Fruit fly (Drosophila melanogaster) whole organism, embryonic: Measurements from ENCODE around the gene Tet.
A peak's percentile ranks its signal among the peaks of the same experiment; 100 is the strongest.

Experiments used
- B-H2 ChIP-seq: fragments of 200-800 bp; sonication (Bioruptor generic); optimal IDR thresholded peaks from 2 replicates; lab custom pipeline; 2018; ENCODE audit warnings: missing biosample characterization, mild to moderate bottlenecking, missing genetic modification characterization
- BEAF-32 ChIP-seq: fragments of 200-800 bp; sonication (Bioruptor generic); optimal IDR thresholded peaks from 3 replicates; lab custom pipeline; 2017; ENCODE audit warnings: missing biosample characterization, missing genetic modification characterization, mild to moderate bottlenecking, moderate library complexity, missing genetic modification reagents
- CG1024 ChIP-seq: fragments of 200-800 bp; sonication (Bioruptor generic); IDR thresholded peaks from 2 replicates; pipeline ENCODE4 v1.3.6; 2022; ENCODE audit warnings: missing biosample characterization, missing genetic modification characterization
- CG10543 ChIP-seq: fragments of 200-800 bp; sonication (Bioruptor generic); optimal IDR thresholded peaks from 3 replicates; lab custom pipeline; 2017; ENCODE audit warnings: missing biosample characterization, mild to moderate bottlenecking, missing genetic modification characterization, moderate library complexity
- CG13287 ChIP-seq: fragments of 200-800 bp; sonication (Bioruptor generic); IDR thresholded peaks from 2 replicates; pipeline ENCODE4 v1.3.6; 2022; ENCODE audit warnings: missing biosample characterization, missing genetic modification characterization; ENCODE audit not compliant: partially characterized antibody
- CG14860 ChIP-seq: fragments of 200-800 bp; sonication (Bioruptor generic); IDR thresholded peaks from 3 replicates; pipeline ENCODE4 v1.3.6; 2022; ENCODE audit warnings: missing biosample characterization, missing genetic modification characterization; ENCODE audit not compliant: partially characterized antibody
- CG1529 ChIP-seq: fragments of 200-800 bp; sonication (Bioruptor generic); optimal IDR thresholded peaks from 3 replicates; lab custom pipeline; 2018; ENCODE audit warnings: missing biosample characterization, missing genetic modification characterization
- CG15514 ChIP-seq: fragments of 200-800 bp; sonication (Bioruptor generic); optimal IDR thresholded peaks from 3 replicates; lab custom pipeline; 2017; ENCODE audit warnings: missing biosample characterization, missing genetic modification characterization, mild to moderate bottlenecking, moderate library complexity, missing genetic modification reagents
- CG15601 ChIP-seq: fragments of 200-800 bp; sonication (Bioruptor generic); optimal IDR thresholded peaks from 3 replicates; lab custom pipeline; 2019; ENCODE audit warnings: missing biosample characterization, mild to moderate bottlenecking, missing genetic modification characterization, moderate library complexity
- CG17359 ChIP-seq: fragments of 200-800 bp; sonication (Bioruptor generic); optimal IDR thresholded peaks from 3 replicates; lab custom pipeline; 2018; ENCODE audit warnings: missing biosample characterization, mild to moderate bottlenecking, missing genetic modification characterization, moderate library complexity
- CG17612 ChIP-seq: fragments of 200-800 bp; sonication (Bioruptor generic); IDR thresholded peaks from 2 replicates; pipeline ENCODE4 v1.3.6; 2022; ENCODE audit warnings: missing biosample characterization, missing genetic modification characterization
- CG1792 ChIP-seq: fragments of 200-800 bp; sonication (Bioruptor generic); optimal IDR thresholded peaks from 2 replicates; lab custom pipeline; 2016; ENCODE audit warnings: missing biosample characterization, missing genetic modification characterization
- CG18599 ChIP-seq: fragments of 200-800 bp; sonication (Bioruptor generic); optimal IDR thresholded peaks from 3 replicates; lab custom pipeline; 2017; ENCODE audit warnings: missing biosample characterization, missing genetic modification characterization, mild to moderate bottlenecking, moderate library complexity, missing genetic modification reagents
- CG2199 ChIP-seq: fragments of 200-800 bp; sonication (Bioruptor generic); IDR thresholded peaks from 3 replicates; pipeline ENCODE4 v1.3.6; 2022; ENCODE audit warnings: missing biosample characterization, missing genetic modification characterization
- CG32532 ChIP-seq: fragments of 200-800 bp; sonication (Bioruptor generic); IDR thresholded peaks from 2 replicates; pipeline ENCODE4 v1.3.6; 2022; ENCODE audit warnings: missing biosample characterization, missing genetic modification characterization
- CG34376 ChIP-seq: fragments of 200-800 bp; sonication (Bioruptor generic); optimal IDR thresholded peaks from 2 replicates; lab custom pipeline; 2018; ENCODE audit warnings: missing biosample characterization, mild to moderate bottlenecking, missing genetic modification characterization
- CG43689 ChIP-seq: fragments of 200-800 bp; sonication (Bioruptor generic); IDR thresholded peaks from 2 replicates; pipeline ENCODE4 v1.3.6; 2022; ENCODE audit warnings: missing biosample characterization, missing genetic modification characterization
- CG6689 ChIP-seq: fragments of 200-800 bp; sonication (Bioruptor generic); IDR thresholded peaks from 2 replicates; pipeline ENCODE4 v1.3.6; 2022; ENCODE audit warnings: missing biosample characterization, missing genetic modification characterization
- CG6854 ChIP-seq: fragments of 200-800 bp; sonication (Bioruptor generic); optimal IDR thresholded peaks from 3 replicates; lab custom pipeline; 2017; ENCODE audit warnings: missing biosample characterization, mild to moderate bottlenecking, missing genetic modification characterization
- CG8089 ChIP-seq: fragments of 200-800 bp; sonication (Bioruptor generic); optimal IDR thresholded peaks from 3 replicates; lab custom pipeline; 2016; ENCODE audit warnings: missing biosample characterization, missing genetic modification characterization
- CG9876 ChIP-seq: fragments of 200-800 bp; sonication (Bioruptor generic); optimal IDR thresholded peaks from 2 replicates; lab custom pipeline; 2016; ENCODE audit warnings: missing biosample characterization, missing genetic modification characterization
- CTCF ChIP-seq: fragments of 200-800 bp; sonication (Bioruptor generic); optimal IDR thresholded peaks from 2 replicates; lab custom pipeline; 2017; ENCODE audit warnings: missing biosample characterization, mild to moderate bottlenecking, missing genetic modification characterization, moderate library complexity
- Dp ChIP-seq: fragments of 200-800 bp; sonication (Bioruptor generic); optimal IDR thresholded peaks from 2 replicates; lab custom pipeline; 2018; ENCODE audit warnings: missing biosample characterization, mild to moderate bottlenecking, missing genetic modification characterization, moderate library complexity
- Ets65A ChIP-seq: fragments of 200-800 bp; sonication (Bioruptor generic); peaks from one replicate; lab custom pipeline; 2016; ENCODE audit warnings: missing biosample characterization, missing genetic modification characterization
- Fer1 ChIP-seq: fragments of 200-800 bp; sonication (Bioruptor generic); optimal IDR thresholded peaks from 2 replicates; lab custom pipeline; 2017; ENCODE audit warnings: missing biosample characterization, mild to moderate bottlenecking, missing genetic modification characterization
- HLH3B ChIP-seq: fragments of 200-800 bp; sonication (Bioruptor generic); IDR thresholded peaks from 2 replicates; pipeline ENCODE4 v1.3.6; 2022; ENCODE audit warnings: missing biosample characterization, missing genetic modification characterization
- MTF-1 ChIP-seq: fragments of 200-800 bp; sonication (Bioruptor generic); optimal IDR thresholded peaks from 2 replicates; lab custom pipeline; 2018; ENCODE audit warnings: missing biosample characterization, mild to moderate bottlenecking, missing genetic modification characterization, borderline replicate concordance
- Nf-YA ChIP-seq: fragments of 200-800 bp; sonication (Bioruptor generic); IDR thresholded peaks from 2 replicates; pipeline ENCODE4 v1.3.6; 2022; ENCODE audit warnings: missing biosample characterization, missing genetic modification characterization
- Ptx1 ChIP-seq: fragments of 200-800 bp; sonication (Bioruptor generic); IDR thresholded peaks from 2 replicates; pipeline ENCODE4 v1.3.6; 2022; ENCODE audit warnings: missing biosample characterization, missing genetic modification characterization
- Rx ChIP-seq: fragments of 200-800 bp; sonication (Bioruptor generic); IDR thresholded peaks from 2 replicates; pipeline ENCODE4 v1.3.6; 2022; ENCODE audit warnings: missing biosample characterization, missing genetic modification characterization
- Xrp1 ChIP-seq: fragments of 200-800 bp; sonication (Bioruptor generic); IDR thresholded peaks from 2 replicates; pipeline ENCODE4 v1.3.6; 2022; ENCODE audit warnings: missing biosample characterization, missing genetic modification characterization
- amos ChIP-seq: fragments of 200-800 bp; sonication (Bioruptor generic); IDR thresholded peaks from 2 replicates; pipeline ENCODE4 v1.3.6; 2022; ENCODE audit warnings: missing biosample characterization, missing genetic modification characterization; ENCODE audit not compliant: partially characterized antibody
- bbx ChIP-seq: fragments of 200-800 bp; sonication (Bioruptor generic); IDR thresholded peaks from 2 replicates; pipeline ENCODE4 v1.3.6; 2022; ENCODE audit warnings: missing biosample characterization, missing genetic modification characterization; ENCODE audit not compliant: partially characterized antibody
- cato ChIP-seq: fragments of 200-800 bp; sonication (Bioruptor generic); optimal IDR thresholded peaks from 2 replicates; lab custom pipeline; 2016; ENCODE audit warnings: missing biosample characterization, missing genetic modification characterization, borderline replicate concordance
- caup ChIP-seq: fragments of 200-800 bp; sonication (Bioruptor generic); optimal IDR thresholded peaks from 3 replicates; lab custom pipeline; 2017; ENCODE audit warnings: missing biosample characterization, mild to moderate bottlenecking, missing genetic modification characterization, moderate library complexity; ENCODE audit not compliant: severe bottlenecking
- chinmo ChIP-seq: fragments of 200-800 bp; sonication (Bioruptor generic); IDR thresholded peaks from 4 replicates; pipeline ENCODE4 v1.3.6; 2022; ENCODE audit warnings: missing biosample characterization, missing genetic modification characterization; ENCODE audit not compliant: partially characterized antibody
- h ChIP-seq: fragments of >200 bp; optimal IDR thresholded peaks from 2 replicates; lab custom pipeline; 2017
- hth ChIP-seq: fragments of >200 bp; optimal IDR thresholded peaks from 2 replicates; lab custom pipeline; 2017; ENCODE audit warnings: inconsistent platforms
- ind ChIP-seq: fragments of 200-800 bp; sonication (Bioruptor generic); optimal IDR thresholded peaks from 3 replicates; lab custom pipeline; 2016; ENCODE audit warnings: missing biosample characterization, missing genetic modification characterization
- nmo ChIP-seq: fragments of 200-800 bp; sonication (Bioruptor generic); optimal IDR thresholded peaks from 2 replicates; lab custom pipeline; 2018; ENCODE audit warnings: missing biosample characterization, mild to moderate bottlenecking, missing genetic modification characterization, moderate library complexity
- onecut ChIP-seq: fragments of 200-800 bp; sonication (Bioruptor generic); IDR thresholded peaks from 2 replicates; pipeline ENCODE4 v1.3.6; 2022; ENCODE audit warnings: missing biosample characterization, missing genetic modification characterization
- otp ChIP-seq: fragments of 200-800 bp; sonication (Bioruptor generic); IDR thresholded peaks from 3 replicates; pipeline ENCODE4, ENCODE4 v1.3.6; 2022; ENCODE audit warnings: missing biosample characterization, missing genetic modification characterization
- prd ChIP-seq, 3 experiments: fragments of >200 bp in 2 of 3; fragments of 200-800 bp in 1 of 3; sonication (Bioruptor generic) in 1 of 3; optimal IDR thresholded peaks in 2 of 3; IDR thresholded peaks in 1 of 3; 2 replicates in 2 of 3; 3 replicates in 1 of 3; pipeline versions ENCODE4 v1.3.6 to Lab custom; 2017 to 2022; ENCODE audit warnings: missing biosample characterization in 1 of 3, missing genetic modification characterization in 1 of 3
- row ChIP-seq: fragments of 200-800 bp; sonication (Bioruptor generic); IDR thresholded peaks from 3 replicates; pipeline ENCODE4 v1.3.6; 2022; ENCODE audit warnings: missing biosample characterization, missing genetic modification characterization
- schlank ChIP-seq: fragments of 200-800 bp; sonication (Bioruptor generic); optimal IDR thresholded peaks from 2 replicates; lab custom pipeline; 2018; ENCODE audit warnings: missing biosample characterization, mild to moderate bottlenecking, missing genetic modification characterization
- seq ChIP-seq: fragments of 200-800 bp; sonication (Bioruptor generic); IDR thresholded peaks from 2 replicates; pipeline ENCODE4 v1.3.6; 2022; ENCODE audit warnings: missing biosample characterization, missing genetic modification characterization
- sima ChIP-seq: fragments of 200-800 bp; sonication (Bioruptor generic); optimal IDR thresholded peaks from 2 replicates; lab custom pipeline; 2016; ENCODE audit warnings: missing biosample characterization, missing genetic modification characterization
- slbo ChIP-seq: fragments of 200-800 bp; sonication (Bioruptor generic); IDR thresholded peaks from 2 replicates; pipeline ENCODE4 v1.3.6; 2022; ENCODE audit warnings: missing biosample characterization, missing genetic modification characterization
- stc ChIP-seq: fragments of 200-800 bp; sonication (Bioruptor generic); IDR thresholded peaks from 2 replicates; pipeline ENCODE4 v1.3.6; 2022; ENCODE audit warnings: missing biosample characterization, missing genetic modification characterization
- unc-4 ChIP-seq: fragments of 200-800 bp; sonication (Bioruptor generic); IDR thresholded peaks from 2 replicates; pipeline ENCODE4 v1.3.6; 2022; ENCODE audit warnings: missing biosample characterization, missing genetic modification characterization; ENCODE audit not compliant: partially characterized antibody
- yki ChIP-seq: fragments of >200 bp; optimal IDR thresholded peaks from 3 replicates; lab custom pipeline; 2018

The Tet gene

DNA sequence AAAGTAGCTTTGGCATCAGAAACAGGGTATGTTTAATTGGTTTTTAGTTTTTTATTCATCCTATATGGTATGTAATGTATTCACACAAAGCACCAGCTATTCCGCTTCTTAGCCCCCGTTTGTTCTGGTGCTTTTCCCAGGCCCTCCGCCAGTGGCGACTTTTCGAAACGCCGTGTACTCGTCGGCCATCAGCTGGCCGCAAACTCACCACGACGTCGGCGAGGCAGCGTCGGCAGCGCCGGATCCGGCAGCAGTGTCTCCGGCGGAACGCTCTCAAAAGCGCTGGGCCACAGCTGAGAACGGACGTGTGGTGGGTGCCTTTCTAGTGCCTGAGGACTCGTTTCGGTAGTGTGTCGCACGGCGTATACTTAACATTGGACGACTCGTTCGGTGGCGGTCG lies 15.8 kb upstream of the Tet start, which contains the start of gene Shab (continued):
- TF ChIP-seq unc-4 (no peak), CG1529 (GFP tag; lab: Kevin White, UChicago) (no peak), CG6689 (GFP tag; lab: Robert Waterston, UW) (peak; percentile 21; the same call in 1 of the 2 replicates), B-H2 (GFP tag; lab: Kevin White, UChicago) (no peak), cato (no peak), chinmo (0 out of 4 replicates have a peak, but pooled peaks have one; percentile 41), otp (GFP tag; lab: Robert Waterston, UW) (no peak), CG13287 (GFP tag; lab: Robert Waterston, UW) (peak; percentile 29; the same call in 1 of the 2 replicates), CG34376 (GFP tag; lab: Kevin White, UChicago) (peak; percentile 20), yki (lab: Kevin White, UChicago) (no peak), CG1792 (GFP tag; lab: Kevin White, UChicago) (no peak), amos (GFP tag; lab: Robert Waterston, UW) (peak; percentile 34; the same call in 1 of the 2 replicates), CG17359 (tag; lab: Kevin White, UChicago) (peak; percentile 19), nmo (GFP tag; lab: Kevin White, UChicago) (no peak), prd (optimal IDR thresholded peaks at IDR 0.05; lab: Kevin White, UChicago) (no peak), prd (GFP tag; IDR thresholded peaks at IDR 0.05; lab: Robert Waterston, UW) (peak; percentile 56; the same call in 2 of the 3 replicates), CG15601 (no peak), h (lab: Kevin White, UChicago) (no peak), slbo (GFP tag; lab: Robert Waterston, UW) (peak; percentile 65), CG9876 (GFP tag; lab: Kevin White, UChicago) (no peak), CG8089 (GFP tag; lab: Kevin White, UChicago) (no peak), CG43689 (GFP tag; lab: Robert Waterston, UW) (no peak), CG14860 (no peak), CG1024 (GFP tag; lab: Robert Waterston, UW) (no peak), onecut (GFP tag; lab: Robert Waterston, UW) (peak; percentile 13; the same call in 1 of the 2 replicates), seq (GFP tag; lab: Robert Waterston, UW) (no peak), hth (lab: Kevin White, UChicago) (no peak), row (GFP tag; lab: Robert Waterston, UW) (peak; percentile 65), Xrp1 (0 out of 2 replicates have a peak, but pooled peaks have one; percentile 20), Fer1 (GFP tag; lab: Kevin White, UChicago) (peak; percentile 48), MTF-1 (GFP tag; lab: Kevin White, UChicago) (no peak), CG18599 (GFP tag; lab: Kevin White, UChicago) (peak; percentile 71), CG32532 (GFP tag; lab: Robert Waterston, UW) (peak; percentile 65), stc (GFP tag; lab: Robert Waterston, UW) (0 out of 2 replicates have a peak, but pooled peaks have one; percentile 23), CG6854 (GFP tag; lab: Kevin White, UChicago) (no peak), CG15514 (GFP tag; lab: Kevin White, UChicago) (peak; percentile 34), sima (GFP tag; lab: Kevin White, UChicago) (no peak), CTCF (no peak), HLH3B (GFP tag; lab: Robert Waterston, UW) (peak; percentile 52; the same call in 1 of the 2 replicates), CG2199 (GFP tag; lab: Robert Waterston, UW) (no peak), Ptx1 (GFP tag; lab: Robert Waterston, UW) (peak; percentile 51), Ets65A (peak; percentile 65), CG17612 (GFP tag; lab: Robert Waterston, UW) (no peak), BEAF-32 (GFP tag; lab: Kevin White, UChicago) (no peak), schlank (tag; lab: Kevin White, UChicago) (no peak), Nf-YA (GFP tag; lab: Robert Waterston, UW) (0 out of 2 replicates have a peak, but pooled peaks have one; percentile 36), CG10543 (GFP tag; lab: Kevin White, UChicago) (no peak), bbx (GFP tag; lab: Robert Waterston, UW) (peak; percentile 31; the same call in 1 of the 2 replicates), Rx (0 out of 2 replicates have a peak, but pooled peaks have one; percentile 22), caup (GFP tag; lab: Kevin White, UChicago) (peak; percentile 17), ind (GFP tag; lab: Kevin White, UChicago) (peak; percentile 40), Dp (GFP tag; lab: Kevin White, UChicago) (no peak)
